Worm (Caenorhabditis elegans) whole organism, L1 larva: ENCODE data around the gene C36A4.10.
A peak's percentile ranks its signal among the peaks of the same experiment; 100 is the strongest.

Source experiments
- C16A3.4 ChIP-seq: fragments of 150-350 bp; optimal IDR thresholded peaks from 2 replicates; lab custom pipeline; 2014; ENCODE audit warnings: missing biosample characterization, missing genetic modification characterization
- F16B12.6 ChIP-seq: fragments of 150-350 bp; optimal IDR thresholded peaks from 2 replicates; lab custom pipeline; 2014; ENCODE audit warnings: missing biosample characterization, missing genetic modification characterization
- aha-1 ChIP-seq: fragments of 150-350 bp; optimal IDR thresholded peaks from 2 replicates; lab custom pipeline; 2014; ENCODE audit warnings: missing biosample characterization, missing genetic modification characterization
- ama-1 ChIP-seq: fragments of 150-350 bp; optimal IDR thresholded peaks from 2 replicates; lab custom pipeline; 2014
- blmp-1 ChIP-seq: fragments of 150-350 bp; optimal IDR thresholded peaks from 2 replicates; lab custom pipeline; 2014; ENCODE audit warnings: missing biosample characterization, missing genetic modification characterization
- dpl-1 ChIP-seq, 3 experiments: fragments of 150-350 bp in 2 of 3; sonication (generic microtip) in 1 of 3; optimal IDR thresholded peaks; 2 replicates each; lab custom pipeline; 2014 to 2017; ENCODE audit warnings: missing biosample characterization in 3 of 3, missing genetic modification characterization in 3 of 3, missing genetic modification reagents in 3 of 3
- dsc-1 ChIP-seq: sonication (generic microtip); optimal IDR thresholded peaks from 2 replicates; lab custom pipeline; 2016; ENCODE audit warnings: mild to moderate bottlenecking, missing genetic modification characterization, missing compliant biosample characterization
- efl-1 ChIP-seq, 4 experiments: fragments of 150-350 bp; optimal IDR thresholded peaks in 3 of 4; peaks in 1 of 4; 1 replicate in 1 of 4; 2 replicates in 3 of 4; lab custom pipeline; 2014; ENCODE audit warnings: missing biosample characterization in 2 of 4, missing genetic modification characterization in 2 of 4, missing genetic modification reagents in 2 of 4
- efl-3 ChIP-seq: fragments of 200-800 bp; sonication (Bioruptor generic); optimal IDR thresholded peaks from 2 replicates; lab custom pipeline; 2018; ENCODE audit warnings: mild to moderate bottlenecking, missing genetic modification characterization, missing compliant biosample characterization
- elt-2 ChIP-seq: sonication (generic microtip); optimal IDR thresholded peaks from 2 replicates; lab custom pipeline; 2016; ENCODE audit warnings: missing genetic modification characterization, mild to moderate bottlenecking, inconsistent platforms, missing compliant biosample characterization, missing genetic modification reagents
- elt-3 ChIP-seq, 6 experiments: fragments of 150-350 bp in 1 of 6; sonication (generic microtip); optimal IDR thresholded peaks; 2 replicates each; lab custom pipeline; 2017 to 2018; ENCODE audit warnings: missing biosample characterization in 6 of 6, missing genetic modification characterization in 6 of 6, inconsistent platforms in 1 of 6
- ets-5 ChIP-seq: fragments of 200-800 bp; sonication (Bioruptor generic); IDR thresholded peaks from 2 replicates; pipeline ENCODE4 v1.3.6; 2022; ENCODE audit warnings: missing genetic modification characterization, missing compliant biosample characterization
- fkh-10 ChIP-seq: sonication (generic microtip); optimal IDR thresholded peaks from 2 replicates; lab custom pipeline; 2017; ENCODE audit warnings: missing biosample characterization, missing genetic modification reagents, missing genetic modification characterization
- fkh-4 ChIP-seq: sonication (generic microtip); optimal IDR thresholded peaks from 2 replicates; lab custom pipeline; 2016; ENCODE audit warnings: missing compliant biosample characterization, missing genetic modification characterization, borderline replicate concordance
- fos-1 ChIP-seq: fragments of 150-350 bp; optimal IDR thresholded peaks from 2 replicates; lab custom pipeline; 2014; ENCODE audit warnings: missing biosample characterization, missing genetic modification characterization
- grh-1 ChIP-seq: fragments of 200-800 bp; sonication (Bioruptor generic); IDR thresholded peaks from 2 replicates; pipeline ENCODE4 v1.3.6; 2022; ENCODE audit warnings: missing genetic modification reagents, missing genetic modification characterization, missing compliant biosample characterization
- hlh-17 ChIP-seq: fragments of 200-800 bp; sonication (Bioruptor generic); optimal IDR thresholded peaks from 2 replicates; lab custom pipeline; 2018; ENCODE audit warnings: missing genetic modification characterization, mild to moderate bottlenecking, missing compliant biosample characterization, moderate library complexity, borderline replicate concordance
- hlh-4 ChIP-seq: sonication (generic microtip); optimal IDR thresholded peaks from 2 replicates; lab custom pipeline; 2016; ENCODE audit warnings: mild to moderate bottlenecking, missing genetic modification characterization, missing compliant biosample characterization
- irx-1 ChIP-seq: sonication (generic microtip); optimal IDR thresholded peaks from 2 replicates; lab custom pipeline; 2016; ENCODE audit warnings: missing genetic modification characterization, missing compliant biosample characterization
- jun-1 ChIP-seq: fragments of 150-350 bp; optimal IDR thresholded peaks from 2 replicates; lab custom pipeline; 2014; ENCODE audit warnings: missing biosample characterization, missing genetic modification reagents, missing genetic modification characterization
- lin-15B ChIP-seq: fragments of 150-350 bp; sonication (generic microtip); optimal IDR thresholded peaks from 3 replicates; lab custom pipeline; 2014; ENCODE audit warnings: missing biosample characterization, missing genetic modification characterization
- lin-35 ChIP-seq, 2 experiments: fragments of 150-350 bp; optimal IDR thresholded peaks; 2 replicates each; lab custom pipeline; 2014; ENCODE audit warnings: missing biosample characterization in 2 of 2, missing genetic modification characterization in 2 of 2, missing genetic modification reagents in 2 of 2
- lir-3 ChIP-seq: sonication (generic microtip); optimal IDR thresholded peaks from 2 replicates; lab custom pipeline; 2016; ENCODE audit warnings: mild to moderate bottlenecking, missing genetic modification characterization, moderate library complexity, missing compliant biosample characterization; ENCODE audit not compliant: poor library complexity
- lsy-2 ChIP-seq, 2 experiments: fragments of 150-350 bp; optimal IDR thresholded peaks; 2 replicates each; lab custom pipeline; 2014; ENCODE audit warnings: missing biosample characterization in 2 of 2, missing genetic modification characterization in 2 of 2
- mdl-1 ChIP-seq, 2 experiments: fragments of 150-350 bp; optimal IDR thresholded peaks; 2 replicates each; lab custom pipeline; 2014 to 2017; ENCODE audit warnings: missing biosample characterization in 2 of 2, missing genetic modification characterization in 2 of 2, inconsistent platforms in 1 of 2
- mef-2 ChIP-seq: fragments of 150-350 bp; optimal IDR thresholded peaks from 2 replicates; lab custom pipeline; 2014; ENCODE audit warnings: missing biosample characterization, missing genetic modification characterization
- mep-1 ChIP-seq: fragments of 150-350 bp; optimal IDR thresholded peaks from 2 replicates; lab custom pipeline; 2014; ENCODE audit warnings: missing biosample characterization, missing genetic modification characterization
- nhr-12 ChIP-seq: sonication (generic microtip); optimal IDR thresholded peaks from 2 replicates; lab custom pipeline; 2017; ENCODE audit warnings: missing biosample characterization, missing genetic modification characterization
- nhr-19 ChIP-seq: fragments of 200-800 bp; sonication (Bioruptor generic); conservative IDR thresholded peaks from 2 replicates; pipeline ENCODE4 v1.3.6; 2022; ENCODE audit warnings: missing genetic modification characterization, missing compliant biosample characterization
- nhr-76 ChIP-seq: sonication (generic microtip); optimal IDR thresholded peaks from 2 replicates; lab custom pipeline; 2017; ENCODE audit warnings: missing biosample characterization, missing genetic modification characterization
- nhr-77 ChIP-seq: fragments of 150-350 bp; optimal IDR thresholded peaks from 2 replicates; lab custom pipeline; 2014; ENCODE audit warnings: missing biosample characterization, missing genetic modification characterization
- pax-3 ChIP-seq: fragments of 200-800 bp; sonication (Bioruptor generic); optimal IDR thresholded peaks from 2 replicates; lab custom pipeline; 2018; ENCODE audit warnings: mild to moderate bottlenecking, missing genetic modification characterization, moderate library complexity, missing compliant biosample characterization
- swsn-7 ChIP-seq: sonication (generic microtip); optimal IDR thresholded peaks from 2 replicates; lab custom pipeline; 2016; ENCODE audit warnings: missing genetic modification characterization, missing compliant biosample characterization
- tbx-2 ChIP-seq: sonication (generic microtip); optimal IDR thresholded peaks from 2 replicates; lab custom pipeline; 2016; ENCODE audit warnings: missing genetic modification characterization, missing compliant biosample characterization
- tlp-1 ChIP-seq: fragments of 150-350 bp; optimal IDR thresholded peaks from 2 replicates; lab custom pipeline; 2014; ENCODE audit warnings: missing biosample characterization, missing genetic modification characterization
- unc-130 ChIP-seq: fragments of 150-350 bp; optimal IDR thresholded peaks from 2 replicates; lab custom pipeline; 2017; ENCODE audit warnings: missing biosample characterization, missing genetic modification characterization, inconsistent platforms
- unc-30 ChIP-seq: sonication (generic microtip); optimal IDR thresholded peaks from 2 replicates; lab custom pipeline; 2017; ENCODE audit warnings: missing biosample characterization, missing genetic modification characterization
- unc-62 ChIP-seq: fragments of 150-350 bp; optimal IDR thresholded peaks from 2 replicates; lab custom pipeline; 2014; ENCODE audit warnings: missing biosample characterization, missing genetic modification reagents, missing genetic modification characterization
- unc-86 ChIP-seq: sonication (generic microtip); optimal IDR thresholded peaks from 2 replicates; lab custom pipeline; 2016; ENCODE audit warnings: missing genetic modification characterization, missing compliant biosample characterization
- vab-15 ChIP-seq: sonication (generic microtip); optimal IDR thresholded peaks from 2 replicates; lab custom pipeline; 2017; ENCODE audit warnings: missing genotype, mild to moderate bottlenecking, missing genetic modification characterization, missing compliant biosample characterization
- xbp-1 ChIP-seq: sonication (generic microtip); optimal IDR thresholded peaks from 2 replicates; lab custom pipeline; 2016; ENCODE audit warnings: missing genetic modification characterization, missing compliant biosample characterization
- zag-1 ChIP-seq: fragments of 150-350 bp; optimal IDR thresholded peaks from 2 replicates; lab custom pipeline; 2014; ENCODE audit warnings: missing biosample characterization, missing genetic modification characterization
- zip-4 ChIP-seq: fragments of 200-800 bp; sonication (Bioruptor generic); optimal IDR thresholded peaks from 2 replicates; lab custom pipeline; 2018; ENCODE audit warnings: mild to moderate bottlenecking, missing genetic modification characterization, moderate library complexity, missing compliant biosample characterization
- ztf-11 ChIP-seq, 2 experiments: sonication (generic microtip); optimal IDR thresholded peaks; 2 replicates each; lab custom pipeline; 2016 to 2017; ENCODE audit warnings: missing genetic modification characterization in 2 of 2, missing biosample characterization in 1 of 2, missing compliant biosample characterization in 1 of 2
- ztf-4 ChIP-seq: fragments of 150-350 bp; optimal IDR thresholded peaks from 2 replicates; lab custom pipeline; 2014; ENCODE audit warnings: missing biosample characterization, missing genetic modification characterization

The C36A4.10 gene

DNA sequence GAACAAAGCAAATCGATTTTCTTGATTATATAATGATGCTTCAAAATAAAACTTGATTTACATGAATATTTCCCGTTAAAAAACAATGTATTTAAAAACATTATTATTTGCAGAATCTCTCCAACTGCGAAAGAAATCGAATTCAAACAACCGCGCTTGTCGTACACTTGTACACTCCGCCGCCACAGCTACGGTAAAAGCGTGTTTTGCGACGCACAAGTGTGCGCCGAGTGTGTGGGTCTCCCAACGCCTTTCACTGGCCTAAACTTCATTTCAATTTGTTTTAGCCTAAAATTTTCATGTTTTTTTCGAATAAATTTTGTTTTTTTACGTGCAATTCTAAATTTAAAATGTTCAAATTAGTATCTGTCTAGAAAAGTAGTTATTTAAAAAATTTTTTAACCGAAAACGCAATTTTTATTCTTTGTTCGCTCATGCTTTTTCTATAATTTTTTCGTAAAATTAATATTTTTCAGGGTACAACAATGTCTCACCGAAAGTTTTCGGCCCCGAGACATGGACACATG is 36.2 kb upstream of the C36A4.10 start, which contains the start of gene rpl-3 (continued):
- peak; percentile 100 for TF ChIP-seq xbp-1 (tag; lab: Kevin White, UChicago)
- peak; percentile 100 for TF ChIP-seq swsn-7
- peak; percentile 100 for TF ChIP-seq nhr-77 (tag; lab: Kevin White, UChicago)
- peak; percentile 98 for TF ChIP-seq nhr-76 (tag; lab: Kevin White, UChicago)
- peak; percentile 100 for TF ChIP-seq ets-5 (GFP tag; lab: Robert Waterston, UW)
- peak; percentile 94 for TF ChIP-seq unc-30 (tag; lab: Kevin White, UChicago)
- peak; percentile 99 for TF ChIP-seq zip-4 (GFP tag; lab: Kevin White, UChicago)
- peak; percentile 98 for TF ChIP-seq unc-62 (GFP tag; lab: Kevin White, UChicago)
- peak; percentile 97 for TF ChIP-seq fkh-4 (tag; lab: Kevin White, UChicago)
- peak; percentile 100 for TF ChIP-seq unc-130
- peak; percentile 97 for TF ChIP-seq hlh-17 (GFP tag; lab: Kevin White, UChicago)
- peak; percentile 100 for TF ChIP-seq dpl-1 (GFP tag; optimal IDR thresholded peaks at IDR 0.05; lab: Kevin White, UChicago)
- peak; percentile 98 for TF ChIP-seq blmp-1 (tag; lab: Kevin White, UChicago)
- peak; percentile 100 for TF ChIP-seq ztf-4
- TF ChIP-seq efl-1 (optimal IDR thresholded peaks at IDR 0.05; lab: Kevin White, UChicago): peak; percentile 100
- peak; percentile 100 for TF ChIP-seq efl-1 (GFP tag; optimal IDR thresholded peaks at IDR 0.05 in 1 of 2; lab: Kevin White, UChicago)
- TF ChIP-seq elt-2 (tag; lab: Kevin White, UChicago): peak; percentile 99
- TF ChIP-seq lsy-2 (tag; optimal IDR thresholded peaks at IDR 0.05; lab: Kevin White, UChicago): peak; percentile 100
- TF ChIP-seq nhr-12 (tag; lab: Kevin White, UChicago): peak; percentile 89
- peak; percentile 100 for TF ChIP-seq tbx-2
- peak; percentile 100 for TF ChIP-seq unc-86 (tag; lab: Kevin White, UChicago)
- peak; percentile 100 for TF ChIP-seq dsc-1 (tag; lab: Kevin White, UChicago)
- peak; percentile 100 for TF ChIP-seq efl-3 (GFP tag; lab: Kevin White, UChicago)
- peak; percentile 100 for TF ChIP-seq lin-15B (tag; lab: Kevin White, UChicago)
- TF ChIP-seq lin-35 (GFP tag; optimal IDR thresholded peaks at IDR 0.05; lab: Kevin White, UChicago): peak; percentile 100
- peak; percentile 88 for TF ChIP-seq F16B12.6 (tag; lab: Kevin White, UChicago)
- peak; percentile 99 for TF ChIP-seq vab-15
- peak; percentile 100 for TF ChIP-seq pax-3
- TF ChIP-seq lir-3 (tag; lab: Kevin White, UChicago): peak; percentile 99
- TF ChIP-seq mep-1 (tag; lab: Kevin White, UChicago): peak; percentile 100
- TF ChIP-seq grh-1: peak; percentile 100
- peak; percentile 99 to 100 for TF ChIP-seq ztf-11 (tag; optimal IDR thresholded peaks at IDR 0.05; lab: Kevin White, UChicago)
- TF ChIP-seq irx-1 (tag; lab: Kevin White, UChicago): peak; percentile 100
- TF ChIP-seq jun-1 (tag; lab: Kevin White, UChicago): peak; percentile 100
- TF ChIP-seq mdl-1 (tag; optimal IDR thresholded peaks at IDR 0.05; lab: Kevin White, UChicago): peak; percentile 70 to 99
- peak; percentile 99 for TF ChIP-seq aha-1 (tag; lab: Kevin White, UChicago)
- peak; percentile 100 for TF ChIP-seq nhr-19 (GFP tag; lab: Robert Waterston, UW)
- peak; percentile 96 for TF ChIP-seq ama-1 (lab: Kevin White, UChicago)
- peak; percentile 100 for TF ChIP-seq elt-3 (tag; optimal IDR thresholded peaks at IDR 0.05; lab: Kevin White, UChicago)
- TF ChIP-seq C16A3.4 (tag; lab: Kevin White, UChicago): peak; percentile 100
- peak; percentile 99 for TF ChIP-seq zag-1 (tag; lab: Kevin White, UChicago)
- peak; percentile 66 for TF ChIP-seq hlh-4 (tag; lab: Kevin White, UChicago)
- TF ChIP-seq tlp-1 (tag; lab: Kevin White, UChicago): no peak
- TF ChIP-seq fkh-10 (GFP tag; lab: Kevin White, UChicago): peak; percentile 100
- peak; percentile 98 for TF ChIP-seq mef-2 (tag; lab: Kevin White, UChicago)
- peak; percentile 99 for TF ChIP-seq fos-1
